Fruit fly (Drosophila melanogaster) whole organism, embryonic: ENCODE measurements around the gene Baldspot.

Source experiments
- C15 ChIP-seq: fragments of 200-800 bp; sonication (Bioruptor generic); IDR thresholded peaks from 3 replicates; pipeline ENCODE4 v1.3.6; 2022; ENCODE audit warnings: missing biosample characterization, missing genetic modification characterization
- CG10147 ChIP-seq: fragments of 200-800 bp; sonication (Bioruptor generic); optimal IDR thresholded peaks from 2 replicates; lab custom pipeline; 2019; ENCODE audit warnings: missing biosample characterization, mild to moderate bottlenecking, missing genetic modification characterization, moderate library complexity
- CG10209 ChIP-seq: fragments of 200-800 bp; sonication (Bioruptor generic); optimal IDR thresholded peaks from 3 replicates; lab custom pipeline; 2017; ENCODE audit warnings: missing biosample characterization, mild to moderate bottlenecking, missing genetic modification characterization, missing genetic modification reagents
- CG11085 ChIP-seq: fragments of 200-800 bp; sonication (Bioruptor generic); IDR thresholded peaks from 2 replicates; pipeline ENCODE4 v1.3.6; 2022; ENCODE audit warnings: missing biosample characterization, missing genetic modification characterization
- CG11398 ChIP-seq: fragments of 200-800 bp; sonication (Bioruptor generic); optimal IDR thresholded peaks from 2 replicates; lab custom pipeline; 2016; ENCODE audit warnings: missing biosample characterization, missing genetic modification characterization
- CG1233 ChIP-seq: fragments of 200-800 bp; sonication (Bioruptor generic); optimal IDR thresholded peaks from 4 replicates; lab custom pipeline; 2018; ENCODE audit warnings: missing biosample characterization, mild to moderate bottlenecking, missing genetic modification characterization
- CG12744 ChIP-seq: fragments of 200-800 bp; sonication (Bioruptor generic); optimal IDR thresholded peaks from 2 replicates; lab custom pipeline; 2016; ENCODE audit warnings: missing biosample characterization, missing genetic modification characterization
- CG14710 ChIP-seq: fragments of 200-800 bp; sonication (Bioruptor generic); optimal IDR thresholded peaks from 3 replicates; lab custom pipeline; 2019; ENCODE audit warnings: missing biosample characterization, mild to moderate bottlenecking, missing genetic modification characterization, moderate library complexity
- CG15479 ChIP-seq: fragments of 200-800 bp; sonication (Bioruptor generic); optimal IDR thresholded peaks from 3 replicates; lab custom pipeline; 2019; ENCODE audit warnings: missing biosample characterization, mild to moderate bottlenecking, missing genetic modification characterization, moderate library complexity
- CG16779 ChIP-seq: fragments of 200-800 bp; sonication (Bioruptor generic); IDR thresholded peaks from 2 replicates; pipeline ENCODE4 v1.3.6; 2022; ENCODE audit warnings: missing biosample characterization, missing genetic modification characterization
- CG17328 ChIP-seq: fragments of 200-800 bp; sonication (Bioruptor generic); IDR thresholded peaks from 2 replicates; pipeline ENCODE4 v1.3.6; 2022; ENCODE audit warnings: missing biosample characterization, missing genetic modification characterization
- CG2116 ChIP-seq: fragments of 200-800 bp; sonication (Bioruptor generic); optimal IDR thresholded peaks from 3 replicates; lab custom pipeline; 2018; ENCODE audit warnings: missing biosample characterization, mild to moderate bottlenecking, missing genetic modification characterization
- CG31365 ChIP-seq: fragments of 200-800 bp; sonication (Bioruptor generic); optimal IDR thresholded peaks from 2 replicates; lab custom pipeline; 2018; ENCODE audit warnings: missing biosample characterization, mild to moderate bottlenecking, missing genetic modification characterization
- CG3407 ChIP-seq: fragments of 200-800 bp; sonication (Bioruptor generic); optimal IDR thresholded peaks from 2 replicates; lab custom pipeline; 2018; ENCODE audit warnings: missing biosample characterization, mild to moderate bottlenecking, missing genetic modification characterization
- CG6175 ChIP-seq: fragments of 200-800 bp; sonication (Bioruptor generic); IDR thresholded peaks from 3 replicates; pipeline ENCODE4 v1.3.6; 2022; ENCODE audit warnings: missing biosample characterization, missing genetic modification characterization
- CG6254 ChIP-seq: fragments of 200-800 bp; sonication (Bioruptor generic); optimal IDR thresholded peaks from 3 replicates; lab custom pipeline; 2017; ENCODE audit warnings: mild to moderate bottlenecking, missing biosample characterization, missing genetic modification reagents, missing genetic modification characterization
- CG7271 ChIP-seq: fragments of 200-800 bp; sonication (Bioruptor generic); optimal IDR thresholded peaks from 2 replicates; lab custom pipeline; 2018; ENCODE audit warnings: missing biosample characterization, mild to moderate bottlenecking, missing genetic modification characterization, moderate library complexity
- CG7556 ChIP-seq: fragments of 200-800 bp; sonication (Bioruptor generic); optimal IDR thresholded peaks from 2 replicates; lab custom pipeline; 2017; ENCODE audit warnings: missing biosample characterization, mild to moderate bottlenecking, missing genetic modification characterization
- CG8924 ChIP-seq: fragments of 200-800 bp; optimal IDR thresholded peaks from 3 replicates; lab custom pipeline; 2019; ENCODE audit warnings: missing biosample characterization, mild to moderate bottlenecking, missing genetic modification characterization, moderate library complexity
- CoRest ChIP-seq: fragments of 200-800 bp; sonication (Bioruptor generic); optimal IDR thresholded peaks from 3 replicates; lab custom pipeline; 2018; ENCODE audit warnings: missing biosample characterization, mild to moderate bottlenecking, missing genetic modification characterization, moderate library complexity
- Dip2 ChIP-seq: fragments of 200-800 bp; sonication (Bioruptor generic); IDR thresholded peaks from 2 replicates; pipeline ENCODE4 v1.3.6; 2022; ENCODE audit warnings: missing biosample characterization, missing genetic modification characterization
- Dref ChIP-seq: fragments of 200-800 bp; sonication (Bioruptor generic); IDR thresholded peaks from 2 replicates; pipeline ENCODE4 v1.3.6; 2022; ENCODE audit warnings: missing biosample characterization, missing genetic modification characterization
- Gsc ChIP-seq: fragments of 200-800 bp; sonication (Bioruptor generic); IDR thresholded peaks from 2 replicates; pipeline ENCODE4 v1.3.6; 2022; ENCODE audit warnings: missing biosample characterization, missing genetic modification characterization
- H15 ChIP-seq: fragments of 200-800 bp; sonication (Bioruptor generic); IDR thresholded peaks from 3 replicates; pipeline ENCODE4 v1.3.6; 2022; ENCODE audit warnings: missing biosample characterization, missing genetic modification characterization
- HmgZ ChIP-seq: fragments of 200-800 bp; sonication (Bioruptor generic); optimal IDR thresholded peaks from 2 replicates; lab custom pipeline; 2018; ENCODE audit warnings: missing biosample characterization, mild to moderate bottlenecking, missing genetic modification characterization
- Mrtf ChIP-seq: fragments of 200-800 bp; sonication (Bioruptor generic); IDR thresholded peaks from 3 replicates; pipeline ENCODE4 v1.3.6; 2022; ENCODE audit warnings: missing biosample characterization, missing genetic modification characterization
- NFAT ChIP-seq: fragments of 200-800 bp; sonication (Bioruptor generic); IDR thresholded peaks from 2 replicates; pipeline ENCODE4 v1.3.6; 2022; ENCODE audit warnings: missing biosample characterization, missing genetic modification characterization
- Opbp ChIP-seq: fragments of 200-800 bp; sonication (Bioruptor generic); IDR thresholded peaks from 3 replicates; pipeline ENCODE4 v1.3.6; 2022; ENCODE audit warnings: missing biosample characterization, missing genetic modification characterization; ENCODE audit not compliant: partially characterized antibody
- PHDP ChIP-seq: fragments of 200-800 bp; sonication (Bioruptor generic); optimal IDR thresholded peaks from 3 replicates; lab custom pipeline; 2018; ENCODE audit warnings: missing biosample characterization, mild to moderate bottlenecking, missing genetic modification characterization, moderate library complexity
- abd-A ChIP-seq: fragments of 200-800 bp; sonication (Bioruptor generic); optimal IDR thresholded peaks from 3 replicates; lab custom pipeline; 2019; ENCODE audit warnings: missing biosample characterization, mild to moderate bottlenecking, missing genetic modification characterization, moderate library complexity
- cad ChIP-seq: fragments of >200 bp; optimal IDR thresholded peaks from 2 replicates; lab custom pipeline; 2017; ENCODE audit warnings: missing biosample characterization, missing genetic modification characterization
- dmrt11E ChIP-seq: fragments of 200-800 bp; sonication (Bioruptor generic); optimal IDR thresholded peaks from 3 replicates; lab custom pipeline; 2018; ENCODE audit warnings: missing biosample characterization, mild to moderate bottlenecking, missing genetic modification characterization, moderate library complexity
- ewg ChIP-seq: fragments of 200-800 bp; sonication (Bioruptor generic); optimal IDR thresholded peaks from 3 replicates; lab custom pipeline; 2017; ENCODE audit warnings: mild to moderate bottlenecking, missing biosample characterization, missing genetic modification reagents, missing genetic modification characterization
- fd102C ChIP-seq: fragments of 200-800 bp; sonication (Bioruptor generic); optimal IDR thresholded peaks from 2 replicates; lab custom pipeline; 2018; ENCODE audit warnings: missing biosample characterization, mild to moderate bottlenecking, missing genetic modification characterization, moderate library complexity
- knrl ChIP-seq: fragments of 200-800 bp; sonication (Bioruptor generic); IDR thresholded peaks from 3 replicates; pipeline ENCODE4 v1.3.6; 2022; ENCODE audit warnings: missing biosample characterization, missing genetic modification characterization; ENCODE audit not compliant: partially characterized antibody
- lola ChIP-seq, 3 experiments: fragments of >200 bp in 2 of 3; fragments of 200-800 bp in 1 of 3; sonication (Bioruptor generic) in 1 of 3; optimal IDR thresholded peaks; 2 replicates each; lab custom pipeline; 2017 to 2019; ENCODE audit warnings: missing biosample characterization in 3 of 3, missing genetic modification characterization in 3 of 3, mild to moderate bottlenecking in 1 of 3, moderate library complexity in 1 of 3
- nom ChIP-seq: fragments of 200-800 bp; sonication (Bioruptor generic); optimal IDR thresholded peaks from 2 replicates; lab custom pipeline; 2017; ENCODE audit warnings: missing biosample characterization, missing genetic modification characterization, mild to moderate bottlenecking, moderate library complexity, missing genetic modification reagents
- otp ChIP-seq: fragments of 200-800 bp; sonication (Bioruptor generic); IDR thresholded peaks from 3 replicates; pipeline ENCODE4, ENCODE4 v1.3.6; 2022; ENCODE audit warnings: missing biosample characterization, missing genetic modification characterization
- pb ChIP-seq: fragments of 200-800 bp; sonication (Bioruptor generic); optimal IDR thresholded peaks from 3 replicates; lab custom pipeline; 2016; ENCODE audit warnings: missing biosample characterization, missing genetic modification characterization
- phol ChIP-seq: fragments of 200-800 bp; sonication (Bioruptor generic); optimal IDR thresholded peaks from 3 replicates; lab custom pipeline; 2018; ENCODE audit warnings: missing biosample characterization, mild to moderate bottlenecking, missing genetic modification characterization, moderate library complexity
- pros ChIP-seq: fragments of 200-800 bp; sonication (Bioruptor generic); optimal IDR thresholded peaks from 3 replicates; lab custom pipeline; 2019; ENCODE audit warnings: missing biosample characterization, mild to moderate bottlenecking, missing genetic modification characterization, moderate library complexity
- pum ChIP-seq: fragments of 200-800 bp; sonication (Bioruptor generic); optimal IDR thresholded peaks from 2 replicates; lab custom pipeline; 2016; ENCODE audit warnings: missing biosample characterization, missing genetic modification characterization
- sqz ChIP-seq: fragments of 200-800 bp; sonication (Bioruptor generic); optimal IDR thresholded peaks from 3 replicates; lab custom pipeline; 2018; ENCODE audit warnings: missing biosample characterization, mild to moderate bottlenecking, missing genetic modification characterization
- tll ChIP-seq, 2 experiments: fragments of 200-800 bp in 1 of 2; fragments of >200 bp in 1 of 2; sonication (Bioruptor generic) in 1 of 2; optimal IDR thresholded peaks; 2 replicates each; lab custom pipeline; 2017 to 2019; ENCODE audit warnings: missing biosample characterization in 2 of 2, missing genetic modification characterization in 2 of 2, mild to moderate bottlenecking in 1 of 2, moderate library complexity in 1 of 2
- wdn ChIP-seq: fragments of 200-800 bp; sonication (Bioruptor generic); IDR thresholded peaks from 2 replicates; pipeline ENCODE4 v1.3.6; 2022; ENCODE audit warnings: missing biosample characterization, missing genetic modification characterization
- z ChIP-seq: fragments of 200-800 bp; sonication (Bioruptor generic); IDR thresholded peaks from 3 replicates; pipeline ENCODE4 v1.3.6; 2022; ENCODE audit warnings: missing biosample characterization, missing genetic modification characterization

Gene Baldspot

dm6 chr3L:16640509-16641068 is 20.8 kb downstream of the Baldspot start (continued):
- TF ChIP-seq CoRest: peak; percentile 31
- peak; percentile 29 for TF ChIP-seq PHDP (tag; lab: Kevin White, UChicago)
- TF ChIP-seq CG7271: peak; percentile 66
- TF ChIP-seq CG12744: no peak
- TF ChIP-seq phol (tag; lab: Kevin White, UChicago): peak; percentile 33
- TF ChIP-seq CG16779 (GFP tag; lab: Robert Waterston, UW): no peak
- peak; percentile 11 for TF ChIP-seq ewg (GFP tag; lab: Kevin White, UChicago)
- peak; percentile 76 for TF ChIP-seq fd102C (GFP tag; lab: Kevin White, UChicago)
- no peak for TF ChIP-seq HmgZ (tag; lab: Kevin White, UChicago)
- TF ChIP-seq dmrt11E (tag; lab: Kevin White, UChicago): peak; percentile 83
- peak; percentile 72 for TF ChIP-seq CG3407 (GFP tag; lab: Kevin White, UChicago)
- no peak for TF ChIP-seq CG10147 (GFP tag; lab: Kevin White, UChicago)
- peak; percentile 26 for TF ChIP-seq CG2116
- no peak for TF ChIP-seq Opbp (GFP tag; lab: Robert Waterston, UW)
- peak; percentile 65 for TF ChIP-seq CG14710 (tag; lab: Kevin White, UChicago)
- no peak for TF ChIP-seq CG11085 (GFP tag; lab: Robert Waterston, UW)
- peak in 1 of 2 experiments; percentile 8 for TF ChIP-seq tll (GFP tag; optimal IDR thresholded peaks at IDR 0.05; lab: Kevin White, UChicago)
- peak; percentile 76 for TF ChIP-seq CG6254 (GFP tag; lab: Kevin White, UChicago)
- no peak for TF ChIP-seq Gsc (GFP tag; lab: Robert Waterston, UW)
- no peak for TF ChIP-seq otp (GFP tag; lab: Robert Waterston, UW)
- peak; percentile 68 for TF ChIP-seq CG8924 (tag; lab: Kevin White, UChicago)
- TF ChIP-seq NFAT (GFP tag; lab: Robert Waterston, UW): no peak
- no peak for TF ChIP-seq CG17328 (GFP tag; lab: Robert Waterston, UW)
- no peak for TF ChIP-seq knrl
- TF ChIP-seq nom (GFP tag; lab: Kevin White, UChicago): no peak
- TF ChIP-seq Dip2 (GFP tag; lab: Robert Waterston, UW): no peak
- TF ChIP-seq C15 (GFP tag; lab: Robert Waterston, UW): no peak

dm6 chr3L:16638639-16639388 is 22.6 kb downstream of the Baldspot start:
- TF ChIP-seq CG10209 (GFP tag; lab: Kevin White, UChicago) (no peak), Mrtf (GFP tag; lab: Robert Waterston, UW) (no peak), H15 (GFP tag; lab: Robert Waterston, UW) (no peak), CG15479 (GFP tag; lab: Kevin White, UChicago) (peak; percentile 12), CG31365 (tag; lab: Kevin White, UChicago) (no peak)

dm6 chr3L:16635566-16636210 is 25.7 kb downstream of the Baldspot start:
- no peak for TF ChIP-seq pum (GFP tag; lab: Kevin White, UChicago)
- TF ChIP-seq pb: no peak
- no peak for TF ChIP-seq sqz (GFP tag; lab: Kevin White, UChicago)
- no peak for TF ChIP-seq abd-A (tag; lab: Kevin White, UChicago)
- no peak for TF ChIP-seq pros (GFP tag; lab: Kevin White, UChicago)
- TF ChIP-seq CG6175 (GFP tag; lab: Robert Waterston, UW): no peak
- TF ChIP-seq CG7556 (GFP tag; lab: Kevin White, UChicago): peak; percentile 45
- TF ChIP-seq CG11398 (GFP tag; lab: Kevin White, UChicago): no peak
- no peak for TF ChIP-seq wdn (GFP tag; lab: Robert Waterston, UW)
- no peak for TF ChIP-seq z (GFP tag; lab: Robert Waterston, UW)
- TF ChIP-seq lola (GFP tag; optimal IDR thresholded peaks at IDR 0.05; lab: Kevin White, UChicago): peak in 1 of 3 experiments; percentile 59
- no peak for TF ChIP-seq Dref
- TF ChIP-seq cad (GFP tag; lab: Kevin White, UChicago): no peak
- peak; percentile 2 for TF ChIP-seq CG1233 (GFP tag; lab: Kevin White, UChicago)
